Worm (Caenorhabditis elegans) whole organism, midembryonic: ENCODE measurements around the gene dyf-4.

Experiments used
- flt-1 ChIP-seq: fragments of 200-800 bp; sonication (Bioruptor generic); IDR thresholded peaks from 2 replicates; pipeline ENCODE4 v1.3.6; 2022; ENCODE audit warnings: missing genetic modification characterization, missing compliant biosample characterization
- klf-2 ChIP-seq: fragments of 200-800 bp; sonication (Bioruptor generic); conservative IDR thresholded peaks from 2 replicates; pipeline ENCODE4 v1.3.6; 2022; ENCODE audit warnings: missing genetic modification reagents, missing genetic modification characterization, missing compliant biosample characterization
- med-1 ChIP-seq: sonication (generic microtip); optimal IDR thresholded peaks from 2 replicates; lab custom pipeline; 2017; ENCODE audit warnings: missing genetic modification characterization, mild to moderate bottlenecking, missing compliant biosample characterization, antibody characterized with exemption, missing genetic modification reagents; ENCODE audit not compliant: insufficient read depth
- ref-1 ChIP-seq: fragments of 200-800 bp; sonication (Bioruptor generic); conservative IDR thresholded peaks from 2 replicates; pipeline ENCODE4 v1.3.6; 2022; ENCODE audit warnings: missing genetic modification reagents, missing genetic modification characterization, missing compliant biosample characterization

ce11 chrV:12540018-12540417 lies 14.5 kb upstream of the dyf-4 start:
- TF ChIP-seq flt-1 (GFP tag; lab: Robert Waterston, UW): no peak
- no peak for TF ChIP-seq ref-1 (GFP tag; lab: Robert Waterston, UW)
- TF ChIP-seq klf-2: no peak
- no peak for TF ChIP-seq med-1
